Fruit fly (Drosophila melanogaster) whole organism, embryonic: Measurements from ENCODE around the gene Ada1-1.

ENCODE experiments used
- Antp ChIP-seq: fragments of 200-800 bp; sonication (Bioruptor generic); optimal IDR thresholded peaks from 3 replicates; lab custom pipeline; 2016; ENCODE audit warnings: missing biosample characterization, missing genetic modification characterization
- Asciz ChIP-seq: fragments of 200-800 bp; sonication (Bioruptor generic); optimal IDR thresholded peaks from 2 replicates; lab custom pipeline; 2017; ENCODE audit warnings: missing biosample characterization, mild to moderate bottlenecking, missing genetic modification characterization, missing genetic modification reagents
- Blimp-1 ChIP-seq: fragments of 200-800 bp; sonication (Bioruptor generic); optimal IDR thresholded peaks from 3 replicates; lab custom pipeline; 2018; ENCODE audit warnings: missing biosample characterization, missing genetic modification characterization, mild to moderate bottlenecking, moderate library complexity, missing genetic modification reagents
- CG10147 ChIP-seq: fragments of 200-800 bp; sonication (Bioruptor generic); optimal IDR thresholded peaks from 2 replicates; lab custom pipeline; 2019; ENCODE audit warnings: missing biosample characterization, mild to moderate bottlenecking, missing genetic modification characterization, moderate library complexity
- CG11695 ChIP-seq: fragments of 200-800 bp; sonication (Bioruptor generic); IDR thresholded peaks from 3 replicates; pipeline ENCODE4 v1.3.6; 2022; ENCODE audit warnings: missing biosample characterization, missing genetic modification characterization
- CG12155 ChIP-seq: fragments of 200-800 bp; sonication (Bioruptor generic); optimal IDR thresholded peaks from 3 replicates; lab custom pipeline; 2016; ENCODE audit warnings: missing biosample characterization, missing genetic modification characterization
- CG1233 ChIP-seq: fragments of 200-800 bp; sonication (Bioruptor generic); optimal IDR thresholded peaks from 4 replicates; lab custom pipeline; 2018; ENCODE audit warnings: missing biosample characterization, mild to moderate bottlenecking, missing genetic modification characterization
- CG14710 ChIP-seq: fragments of 200-800 bp; sonication (Bioruptor generic); optimal IDR thresholded peaks from 3 replicates; lab custom pipeline; 2019; ENCODE audit warnings: missing biosample characterization, mild to moderate bottlenecking, missing genetic modification characterization, moderate library complexity
- CG1602 ChIP-seq: fragments of 200-800 bp; sonication (Bioruptor generic); optimal IDR thresholded peaks from 3 replicates; lab custom pipeline; 2016; ENCODE audit warnings: missing biosample characterization, missing genetic modification characterization
- CG16779 ChIP-seq: fragments of 200-800 bp; sonication (Bioruptor generic); IDR thresholded peaks from 2 replicates; pipeline ENCODE4 v1.3.6; 2022; ENCODE audit warnings: missing biosample characterization, missing genetic modification characterization
- CG17612 ChIP-seq: fragments of 200-800 bp; sonication (Bioruptor generic); IDR thresholded peaks from 2 replicates; pipeline ENCODE4 v1.3.6; 2022; ENCODE audit warnings: missing biosample characterization, missing genetic modification characterization
- CG30020 ChIP-seq: fragments of 200-800 bp; optimal IDR thresholded peaks from 2 replicates; lab custom pipeline; 2019; ENCODE audit warnings: missing biosample characterization, mild to moderate bottlenecking, missing genetic modification characterization, moderate library complexity
- CG31365 ChIP-seq: fragments of 200-800 bp; sonication (Bioruptor generic); optimal IDR thresholded peaks from 2 replicates; lab custom pipeline; 2018; ENCODE audit warnings: missing biosample characterization, mild to moderate bottlenecking, missing genetic modification characterization
- CG32767 ChIP-seq: fragments of 200-800 bp; sonication (Bioruptor generic); IDR thresholded peaks from 2 replicates; pipeline ENCODE4 v1.3.6; 2022; ENCODE audit warnings: missing biosample characterization, missing genetic modification characterization
- CG34224 ChIP-seq: fragments of 200-800 bp; sonication (Bioruptor generic); IDR thresholded peaks from 3 replicates; pipeline ENCODE4 v1.3.6; 2022; ENCODE audit warnings: missing biosample characterization, missing genetic modification characterization; ENCODE audit not compliant: partially characterized antibody
- CG42726 ChIP-seq: fragments of 200-800 bp; sonication (Bioruptor generic); IDR thresholded peaks from 2 replicates; pipeline ENCODE4 v1.3.6; 2022; ENCODE audit warnings: missing biosample characterization, missing genetic modification characterization; ENCODE audit not compliant: partially characterized antibody
- CG4424 ChIP-seq: fragments of 200-800 bp; sonication (Bioruptor generic); optimal IDR thresholded peaks from 3 replicates; lab custom pipeline; 2016; ENCODE audit warnings: missing biosample characterization, missing genetic modification characterization
- CG4730 ChIP-seq: fragments of 200-800 bp; sonication (Bioruptor generic); IDR thresholded peaks from 2 replicates; pipeline ENCODE4 v1.3.6; 2022; ENCODE audit warnings: missing biosample characterization, missing genetic modification characterization
- CG6272 ChIP-seq: fragments of 200-800 bp; sonication (Bioruptor generic); IDR thresholded peaks from 2 replicates; pipeline ENCODE4 v1.3.6; 2022; ENCODE audit warnings: missing biosample characterization, missing genetic modification characterization
- CG6791 ChIP-seq: fragments of 200-800 bp; sonication (Bioruptor generic); IDR thresholded peaks from 3 replicates; pipeline ENCODE4 v1.3.6; 2022; ENCODE audit warnings: missing biosample characterization, missing genetic modification characterization; ENCODE audit not compliant: partially characterized antibody
- CG9876 ChIP-seq: fragments of 200-800 bp; sonication (Bioruptor generic); optimal IDR thresholded peaks from 2 replicates; lab custom pipeline; 2016; ENCODE audit warnings: missing biosample characterization, missing genetic modification characterization
- CHES-1-like ChIP-seq: fragments of 200-800 bp; sonication (Bioruptor generic); optimal IDR thresholded peaks from 2 replicates; lab custom pipeline; 2016; ENCODE audit warnings: missing biosample characterization, missing genetic modification characterization
- CTCF ChIP-seq: fragments of 200-800 bp; sonication (Bioruptor generic); optimal IDR thresholded peaks from 2 replicates; lab custom pipeline; 2017; ENCODE audit warnings: missing biosample characterization, mild to moderate bottlenecking, missing genetic modification characterization, moderate library complexity
- CkIIα-i1 ChIP-seq: fragments of 200-800 bp; sonication (Bioruptor generic); IDR thresholded peaks from 2 replicates; pipeline ENCODE4 v1.3.6; 2022; ENCODE audit warnings: missing biosample characterization, missing genetic modification characterization
- Eip74EF ChIP-seq, 2 experiments: fragments of 200-800 bp in 1 of 2; fragments of >200 bp in 1 of 2; sonication (Bioruptor generic) in 1 of 2; optimal IDR thresholded peaks; 2 replicates each; lab custom pipeline; 2017 to 2019; ENCODE audit warnings: missing biosample characterization in 2 of 2, missing genetic modification characterization in 2 of 2, mild to moderate bottlenecking in 1 of 2, moderate library complexity in 1 of 2
- Hmx ChIP-seq: fragments of 200-800 bp; sonication (Bioruptor generic); optimal IDR thresholded peaks from 2 replicates; lab custom pipeline; 2016; ENCODE audit warnings: missing biosample characterization, missing genetic modification characterization
- Hr51 ChIP-seq, 2 experiments: fragments of 200-800 bp; sonication (Bioruptor generic); optimal IDR thresholded peaks; 2 replicates in 1 of 2; 3 replicates in 1 of 2; lab custom pipeline; 2016 to 2018; ENCODE audit warnings: missing biosample characterization in 2 of 2, missing genetic modification characterization in 2 of 2, mild to moderate bottlenecking in 1 of 2, moderate library complexity in 1 of 2
- Hsf ChIP-seq: fragments of 200-800 bp; sonication (Bioruptor generic); optimal IDR thresholded peaks from 3 replicates; lab custom pipeline; 2016; ENCODE audit warnings: missing biosample characterization, missing genetic modification characterization
- Mes4 ChIP-seq: fragments of 200-800 bp; sonication (Bioruptor generic); optimal IDR thresholded peaks from 2 replicates; lab custom pipeline; 2016; ENCODE audit warnings: missing biosample characterization, missing genetic modification characterization
- aop ChIP-seq: fragments of 200-800 bp; sonication (Bioruptor generic); IDR thresholded peaks from 2 replicates; pipeline ENCODE4 v1.3.6; 2022; ENCODE audit warnings: missing biosample characterization, missing genetic modification characterization
- ash1 ChIP-seq: fragments of 200-800 bp; sonication (Bioruptor generic); optimal IDR thresholded peaks from 2 replicates; lab custom pipeline; 2018; ENCODE audit warnings: missing biosample characterization, mild to moderate bottlenecking, missing genetic modification characterization
- bsh ChIP-seq, 2 experiments: fragments of 200-800 bp; sonication (Bioruptor generic); optimal IDR thresholded peaks; 2 replicates each; lab custom pipeline; 2017 to 2018; ENCODE audit warnings: mild to moderate bottlenecking in 2 of 2, missing biosample characterization in 2 of 2, missing genetic modification characterization in 2 of 2, moderate library complexity in 1 of 2
- cwo ChIP-seq: fragments of 200-800 bp; sonication (Bioruptor generic); optimal IDR thresholded peaks from 3 replicates; lab custom pipeline; 2017; ENCODE audit warnings: missing biosample characterization, missing genetic modification characterization, mild to moderate bottlenecking, moderate library complexity, missing genetic modification reagents
- dysf ChIP-seq: fragments of 200-800 bp; sonication (Bioruptor generic); IDR thresholded peaks from 3 replicates; pipeline ENCODE4 v1.3.6; 2022; ENCODE audit warnings: missing biosample characterization, missing genetic modification characterization
- ems ChIP-seq: fragments of 200-800 bp; sonication (Bioruptor generic); optimal IDR thresholded peaks from 3 replicates; lab custom pipeline; 2016; ENCODE audit warnings: missing biosample characterization, missing genetic modification characterization
- fru ChIP-seq: fragments of >200 bp; optimal IDR thresholded peaks from 2 replicates; lab custom pipeline; 2017
- fu2 ChIP-seq: fragments of 200-800 bp; sonication (Bioruptor generic); optimal IDR thresholded peaks from 2 replicates; lab custom pipeline; 2016; ENCODE audit warnings: missing biosample characterization, missing genetic modification characterization
- gt ChIP-seq: fragments of 200-800 bp; sonication (Bioruptor generic); IDR thresholded peaks from 2 replicates; pipeline ENCODE4 v1.3.6; 2022; ENCODE audit warnings: missing biosample characterization, missing genetic modification characterization
- ind ChIP-seq: fragments of 200-800 bp; sonication (Bioruptor generic); optimal IDR thresholded peaks from 3 replicates; lab custom pipeline; 2016; ENCODE audit warnings: missing biosample characterization, missing genetic modification characterization
- insv ChIP-seq, 2 experiments: fragments of 200-800 bp; sonication (Bioruptor generic); optimal IDR thresholded peaks; 3 replicates each; lab custom pipeline; 2016 to 2018; ENCODE audit warnings: missing biosample characterization in 2 of 2, missing genetic modification characterization in 2 of 2
- ken ChIP-seq: fragments of 200-800 bp; sonication (Bioruptor generic); IDR thresholded peaks from 3 replicates; pipeline ENCODE4 v1.3.6; 2022; ENCODE audit warnings: missing biosample characterization, missing genetic modification characterization
- lilli ChIP-seq: fragments of 200-800 bp; sonication (Bioruptor generic); optimal IDR thresholded peaks from 3 replicates; lab custom pipeline; 2016; ENCODE audit warnings: missing biosample characterization, missing genetic modification characterization
- onecut ChIP-seq: fragments of 200-800 bp; sonication (Bioruptor generic); IDR thresholded peaks from 2 replicates; pipeline ENCODE4 v1.3.6; 2022; ENCODE audit warnings: missing biosample characterization, missing genetic modification characterization
- pho ChIP-seq: fragments of 200-800 bp; sonication (Bioruptor generic); optimal IDR thresholded peaks from 2 replicates; lab custom pipeline; 2016; ENCODE audit warnings: missing biosample characterization, missing genetic modification characterization
- rib ChIP-seq: fragments of 200-800 bp; sonication (Bioruptor generic); IDR thresholded peaks from 2 replicates; pipeline ENCODE4 v1.3.6; 2022; ENCODE audit warnings: missing biosample characterization, missing genetic modification characterization
- ro ChIP-seq: fragments of 200-800 bp; sonication (Bioruptor generic); IDR thresholded peaks from 2 replicates; pipeline ENCODE4 v1.3.6; 2022; ENCODE audit warnings: missing biosample characterization, missing genetic modification characterization
- row ChIP-seq: fragments of 200-800 bp; sonication (Bioruptor generic); IDR thresholded peaks from 3 replicates; pipeline ENCODE4 v1.3.6; 2022; ENCODE audit warnings: missing biosample characterization, missing genetic modification characterization
- sens-2 ChIP-seq: fragments of 200-800 bp; sonication (Bioruptor generic); IDR thresholded peaks from 2 replicates; pipeline ENCODE4 v1.3.6; 2022; ENCODE audit warnings: missing biosample characterization, missing genetic modification characterization
- slp2 ChIP-seq: fragments of 200-800 bp; sonication (Bioruptor generic); optimal IDR thresholded peaks from 2 replicates; lab custom pipeline; 2016; ENCODE audit warnings: missing biosample characterization, missing genetic modification characterization
- stwl ChIP-seq: fragments of 200-800 bp; sonication (Bioruptor generic); optimal IDR thresholded peaks from 3 replicates; lab custom pipeline; 2018; ENCODE audit warnings: missing biosample characterization, mild to moderate bottlenecking, missing genetic modification characterization, moderate library complexity
- usp ChIP-seq: fragments of >200 bp; optimal IDR thresholded peaks from 2 replicates; lab custom pipeline; 2017; ENCODE audit warnings: missing biosample characterization, missing genetic modification characterization
- zfh2 ChIP-seq: fragments of 200-800 bp; sonication (Bioruptor generic); optimal IDR thresholded peaks from 2 replicates; lab custom pipeline; 2016; ENCODE audit warnings: missing biosample characterization, missing genetic modification characterization

Gene Ada1-1

dm6 chr2L:11970853-11971397, 25.7 kb upstream of the Ada1-1 start (continued):
- TF ChIP-seq Hr51 (GFP tag; optimal IDR thresholded peaks at IDR 0.05; lab: Kevin White, UChicago) (peak in 1 of 2 experiments; percentile 43), zfh2 (GFP tag; lab: Kevin White, UChicago) (no peak), fru (lab: Kevin White, UChicago) (no peak), CG34224 (GFP tag; lab: Robert Waterston, UW) (no peak), CG30020 (tag; lab: Kevin White, UChicago) (no peak), ems (GFP tag; lab: Kevin White, UChicago) (no peak), rib (GFP tag; lab: Robert Waterston, UW) (0 out of 2 replicates have a peak, but pooled peaks have one; percentile 44), CG31365 (tag; lab: Kevin White, UChicago) (no peak), CG42726 (GFP tag; lab: Robert Waterston, UW) (peak; percentile 19; the same call in 1 of the 2 replicates), usp (GFP tag; lab: Kevin White, UChicago) (no peak), sens-2 (GFP tag; lab: Robert Waterston, UW) (no peak), CG1233 (GFP tag; lab: Kevin White, UChicago) (no peak), Asciz (GFP tag; lab: Kevin White, UChicago) (no peak), aop (GFP tag; lab: Robert Waterston, UW) (no peak), CG17612 (GFP tag; lab: Robert Waterston, UW) (no peak), Blimp-1 (GFP tag; lab: Kevin White, UChicago) (peak; percentile 15), pho (GFP tag; lab: Kevin White, UChicago) (no peak), CG4730 (GFP tag; lab: Robert Waterston, UW) (no peak), CG16779 (GFP tag; lab: Robert Waterston, UW) (no peak), ken (GFP tag; lab: Robert Waterston, UW) (0 out of 3 replicates have a peak, but pooled peaks have one; percentile 11), CG12155 (GFP tag; lab: Kevin White, UChicago) (no peak), ash1 (GFP tag; lab: Kevin White, UChicago) (no peak), CG11695 (GFP tag; lab: Robert Waterston, UW) (peak; percentile 32; the same call in 1 of the 3 replicates), CTCF (GFP tag; lab: Kevin White, UChicago) (no peak), CG6791 (GFP tag; lab: Robert Waterston, UW) (no peak), slp2 (GFP tag; lab: Kevin White, UChicago) (no peak), gt (GFP tag; lab: Robert Waterston, UW) (no peak), Mes4 (GFP tag; lab: Kevin White, UChicago) (no peak), onecut (GFP tag; lab: Robert Waterston, UW) (peak; percentile 29; the same call in 1 of the 2 replicates), CG32767 (GFP tag; lab: Robert Waterston, UW) (no peak), CG6272 (GFP tag; lab: Robert Waterston, UW) (no peak), CG14710 (tag; lab: Kevin White, UChicago) (no peak), CG10147 (no peak), ro (GFP tag; lab: Robert Waterston, UW) (no peak), CG4424 (GFP tag; lab: Kevin White, UChicago) (no peak), stwl (tag; lab: Kevin White, UChicago) (no peak), dysf (GFP tag; lab: Robert Waterston, UW) (no peak), insv (GFP tag; optimal IDR thresholded peaks at IDR 0.05; lab: Kevin White, UChicago) (peak in 1 of 2 experiments; percentile 51), CG9876 (no peak), cwo (GFP tag; lab: Kevin White, UChicago) (peak; percentile 30), Antp (GFP tag; lab: Kevin White, UChicago) (no peak), Hsf (GFP tag; lab: Kevin White, UChicago) (no peak), lilli (GFP tag; lab: Kevin White, UChicago) (peak; percentile 34), CkIIα-i1 (GFP tag; lab: Robert Waterston, UW) (no peak), Hmx (no peak), CHES-1-like (GFP tag; lab: Kevin White, UChicago) (peak; percentile 10), fu2 (GFP tag; lab: Kevin White, UChicago) (no peak), ind (GFP tag; lab: Kevin White, UChicago) (no peak), bsh (GFP tag; optimal IDR thresholded peaks at IDR 0.05; lab: Kevin White, UChicago) (no peak), Eip74EF (GFP tag; optimal IDR thresholded peaks at IDR 0.05; lab: Kevin White, UChicago) (no peak), row (peak; percentile 40; the same call in 2 of the 3 replicates), CG1602 (GFP tag; lab: Kevin White, UChicago) (no peak)
